Worm (Caenorhabditis elegans) whole organism, L4 larva: Measurements from ENCODE around the gene ugt-39.

ENCODE experiments used
- aly-2 ChIP-seq: sonication (generic microtip); optimal IDR thresholded peaks from 2 replicates; lab custom pipeline; 2018; ENCODE audit warnings: missing biosample characterization, missing genetic modification characterization
- ceh-32 ChIP-seq: sonication (generic microtip); optimal IDR thresholded peaks from 2 replicates; lab custom pipeline; 2016; ENCODE audit warnings: mild to moderate bottlenecking, missing genetic modification characterization, missing compliant biosample characterization; ENCODE audit not compliant: poor library complexity
- lin-15B ChIP-seq: fragments of 150-350 bp; sonication (generic microtip); optimal IDR thresholded peaks from 3 replicates; lab custom pipeline; 2014; ENCODE audit warnings: missing biosample characterization, missing genetic modification characterization
- lin-39 ChIP-seq: fragments of 150-350 bp; optimal IDR thresholded peaks from 2 replicates; lab custom pipeline; 2014; ENCODE audit warnings: missing biosample characterization, missing genetic modification reagents, missing genetic modification characterization
- nhr-10 ChIP-seq: fragments of 150-350 bp; optimal IDR thresholded peaks from 2 replicates; lab custom pipeline; 2014; ENCODE audit warnings: missing biosample characterization, missing genetic modification characterization
- nhr-25 ChIP-seq: sonication (generic microtip); optimal IDR thresholded peaks from 2 replicates; lab custom pipeline; 2017; ENCODE audit warnings: missing genetic modification characterization, mild to moderate bottlenecking, missing compliant biosample characterization, antibody characterized with exemption, moderate library complexity, borderline replicate concordance; ENCODE audit not compliant: insufficient read depth
- php-3 ChIP-seq: fragments of 200-800 bp; sonication (Bioruptor generic); IDR thresholded peaks from 2 replicates; pipeline ENCODE4 v1.3.6; 2022; ENCODE audit warnings: missing genetic modification reagents, missing genetic modification characterization, missing compliant biosample characterization
- zfp-3 ChIP-seq: fragments of 200-800 bp; sonication (Bioruptor generic); conservative IDR thresholded peaks from 2 replicates; pipeline ENCODE4 v1.3.6; 2022; ENCODE audit warnings: missing genetic modification reagents, missing genetic modification characterization, missing compliant biosample characterization

ce11 chrV:7159391-7159790 lies 2.4 kb downstream of the ugt-39 start, which contains the start of gene str-204:
- TF ChIP-seq nhr-25 (tag; lab: Kevin White, UChicago) (no peak), php-3 (GFP tag; lab: Robert Waterston, UW) (no peak), ceh-32 (tag; lab: Kevin White, UChicago) (no peak), nhr-10 (tag; lab: Kevin White, UChicago) (no peak), aly-2 (tag; lab: Kevin White, UChicago) (no peak), lin-15B (no peak), zfp-3 (GFP tag; lab: Robert Waterston, UW) (no peak), lin-39 (tag; lab: Kevin White, UChicago) (no peak)
